Worm (Caenorhabditis elegans) whole organism, L4 larva: ENCODE data around the gene Y48A6B.7.

Source experiments
- R02D3.7 ChIP-seq: fragments of 150-350 bp; sonication (generic microtip); optimal IDR thresholded peaks from 3 replicates; lab custom pipeline; 2014; ENCODE audit warnings: missing biosample characterization, missing genetic modification characterization
- aha-1 ChIP-seq: fragments of 150-350 bp; peaks from one replicate; lab custom pipeline; 2014; ENCODE audit warnings: missing biosample characterization, missing genetic modification characterization
- ama-1 ChIP-seq: fragments of 150-350 bp; optimal IDR thresholded peaks from 2 replicates; lab custom pipeline; 2014; ENCODE audit warnings: inconsistent platforms, mixed read lengths
- attf-4 ChIP-seq: sonication (generic microtip); optimal IDR thresholded peaks from 3 replicates; lab custom pipeline; 2017; ENCODE audit warnings: missing biosample characterization, missing genetic modification characterization
- cey-2 ChIP-seq: sonication (generic microtip); optimal IDR thresholded peaks from 3 replicates; lab custom pipeline; 2017; ENCODE audit warnings: missing genetic modification characterization, mild to moderate bottlenecking, missing compliant biosample characterization, antibody characterized with exemption, borderline replicate concordance; ENCODE audit not compliant: insufficient read depth
- daf-12 ChIP-seq: fragments of 150-350 bp; optimal IDR thresholded peaks from 2 replicates; lab custom pipeline; 2014; ENCODE audit warnings: missing biosample characterization, missing genetic modification reagents, missing genetic modification characterization
- daf-16 ChIP-seq, 3 experiments: sonication (generic microtip); optimal IDR thresholded peaks; 2 replicates each; lab custom pipeline; 2016 to 2017; ENCODE audit warnings: missing genetic modification characterization in 3 of 3, missing genetic modification reagents in 3 of 3, mild to moderate bottlenecking in 2 of 3, missing compliant biosample characterization in 2 of 3, missing biosample characterization in 1 of 3, moderate library complexity in 1 of 3
- dmd-6 ChIP-seq: fragments of 200-800 bp; sonication (Bioruptor generic); IDR thresholded peaks from 2 replicates; pipeline ENCODE4 v1.3.6; 2022; ENCODE audit warnings: missing genetic modification reagents, missing genetic modification characterization, missing compliant biosample characterization
- dpl-1 ChIP-seq: fragments of 150-350 bp; optimal IDR thresholded peaks from 2 replicates; lab custom pipeline; 2014; ENCODE audit warnings: missing biosample characterization, missing genetic modification reagents, missing genetic modification characterization
- dve-1 ChIP-seq: sonication (generic microtip); optimal IDR thresholded peaks from 2 replicates; lab custom pipeline; 2017; ENCODE audit warnings: antibody characterized with exemption, mild to moderate bottlenecking, missing genetic modification characterization, missing compliant biosample characterization; ENCODE audit not compliant: insufficient read depth
- hif-1 ChIP-seq, 2 experiments: sonication (generic microtip); optimal IDR thresholded peaks; 2 replicates each; lab custom pipeline; 2016 to 2017; ENCODE audit warnings: missing compliant biosample characterization in 2 of 2, missing genetic modification characterization in 2 of 2, missing genetic modification reagents in 2 of 2, missing genotype in 2 of 2, mild to moderate bottlenecking in 1 of 2
- hlh-11 ChIP-seq: fragments of 200-800 bp; sonication (Bioruptor generic); optimal IDR thresholded peaks from 2 replicates; lab custom pipeline; 2018; ENCODE audit warnings: mild to moderate bottlenecking, missing genetic modification characterization, missing compliant biosample characterization
- hlh-30 ChIP-seq: sonication (generic microtip); optimal IDR thresholded peaks from 2 replicates; lab custom pipeline; 2017; ENCODE audit warnings: antibody characterized with exemption, mild to moderate bottlenecking, missing genetic modification characterization, missing compliant biosample characterization; ENCODE audit not compliant: insufficient read depth
- hmg-1.1 ChIP-seq: fragments of 200-800 bp; sonication (Bioruptor generic); IDR thresholded peaks from 2 replicates; pipeline ENCODE4 v1.3.6; 2022; ENCODE audit warnings: missing genetic modification reagents, missing genetic modification characterization, missing compliant biosample characterization
- lin-1 ChIP-seq: fragments of 200-800 bp; sonication (Bioruptor generic); IDR thresholded peaks from 2 replicates; pipeline ENCODE4 v1.3.6; 2022; ENCODE audit warnings: missing genetic modification reagents, missing genetic modification characterization, missing compliant biosample characterization
- lin-29 ChIP-seq: fragments of 200-800 bp; sonication (Bioruptor generic); IDR thresholded peaks from 2 replicates; pipeline ENCODE4 v1.3.6; 2022; ENCODE audit warnings: missing genetic modification reagents, missing genetic modification characterization, missing compliant biosample characterization
- lin-38 ChIP-seq: fragments of 200-800 bp; sonication (Bioruptor generic); IDR thresholded peaks from 2 replicates; pipeline ENCODE4 v1.3.6; 2022; ENCODE audit warnings: missing genetic modification reagents, missing genetic modification characterization, missing compliant biosample characterization
- lsy-2 ChIP-seq, 2 experiments: fragments of 150-350 bp in 1 of 2; sonication (generic microtip) in 1 of 2; optimal IDR thresholded peaks; 2 replicates each; lab custom pipeline; 2014 to 2017; ENCODE audit warnings: missing biosample characterization in 2 of 2, missing genetic modification characterization in 2 of 2
- madf-5 ChIP-seq, 2 experiments: fragments of 200-800 bp; sonication (Bioruptor generic); IDR thresholded peaks; 2 replicates each; pipeline ENCODE4 v1.3.6; 2022; ENCODE audit warnings: missing compliant biosample characterization in 2 of 2, missing genetic modification characterization in 2 of 2
- madf-9 ChIP-seq: fragments of 200-800 bp; sonication (Bioruptor generic); conservative IDR thresholded peaks from 2 replicates; pipeline ENCODE4 v1.3.6; 2022; ENCODE audit warnings: missing genetic modification reagents, missing genetic modification characterization, missing compliant biosample characterization
- mdl-1 ChIP-seq, 2 experiments: fragments of 150-350 bp in 1 of 2; sonication (generic microtip) in 1 of 2; optimal IDR thresholded peaks; 2 replicates each; lab custom pipeline; 2014 to 2017; ENCODE audit warnings: missing biosample characterization in 2 of 2, missing genetic modification characterization in 2 of 2
- mep-1 ChIP-seq: fragments of 150-350 bp; sonication (generic microtip); optimal IDR thresholded peaks from 3 replicates; lab custom pipeline; 2014; ENCODE audit warnings: missing biosample characterization, missing genetic modification characterization
- mxl-2 ChIP-seq: fragments of 200-800 bp; sonication (Bioruptor generic); conservative IDR thresholded peaks from 2 replicates; pipeline ENCODE4 v1.3.6; 2022; ENCODE audit warnings: missing genetic modification reagents, missing genetic modification characterization, missing compliant biosample characterization
- nhr-102 ChIP-seq: sonication (generic microtip); optimal IDR thresholded peaks from 2 replicates; lab custom pipeline; 2016; ENCODE audit warnings: mild to moderate bottlenecking, missing genetic modification characterization, moderate library complexity, missing compliant biosample characterization
- nhr-111 ChIP-seq: fragments of 200-800 bp; sonication (Bioruptor generic); optimal IDR thresholded peaks from 2 replicates; lab custom pipeline; 2018; ENCODE audit warnings: mild to moderate bottlenecking, missing genetic modification characterization, missing compliant biosample characterization
- nhr-28 ChIP-seq: fragments of 150-350 bp; optimal IDR thresholded peaks from 2 replicates; lab custom pipeline; 2014; ENCODE audit warnings: missing biosample characterization, missing genetic modification characterization
- nhr-41 ChIP-seq: fragments of 200-800 bp; sonication (Bioruptor generic); IDR thresholded peaks from 2 replicates; pipeline ENCODE4 v1.3.6; 2022; ENCODE audit warnings: missing genetic modification reagents, missing genetic modification characterization, missing compliant biosample characterization
- nhr-48 ChIP-seq: sonication (generic microtip); optimal IDR thresholded peaks from 2 replicates; lab custom pipeline; 2016; ENCODE audit warnings: mild to moderate bottlenecking, missing genetic modification characterization, missing compliant biosample characterization
- nhr-77 ChIP-seq: fragments of 150-350 bp; optimal IDR thresholded peaks from 2 replicates; lab custom pipeline; 2014; ENCODE audit warnings: missing biosample characterization, missing genetic modification characterization
- pha-4 ChIP-seq, 2 experiments: fragments of 150-350 bp in 1 of 2; fragments of 200-800 bp in 1 of 2; sonication (Bioruptor generic) in 1 of 2; IDR thresholded peaks in 1 of 2; optimal IDR thresholded peaks in 1 of 2; 2 replicates each; pipeline versions ENCODE4 v1.3.6 to Lab custom; 2014 to 2022; ENCODE audit warnings: missing genetic modification characterization in 2 of 2, missing genetic modification reagents in 2 of 2, missing biosample characterization in 1 of 2, missing compliant biosample characterization in 1 of 2
- php-3 ChIP-seq: fragments of 200-800 bp; sonication (Bioruptor generic); IDR thresholded peaks from 2 replicates; pipeline ENCODE4 v1.3.6; 2022; ENCODE audit warnings: missing genetic modification reagents, missing genetic modification characterization, missing compliant biosample characterization
- pqm-1 ChIP-seq: sonication (generic microtip); optimal IDR thresholded peaks from 2 replicates; lab custom pipeline; 2017; ENCODE audit warnings: missing biosample characterization, missing genetic modification characterization
- rbr-2 ChIP-seq: sonication (generic microtip); optimal IDR thresholded peaks from 2 replicates; lab custom pipeline; 2016; ENCODE audit warnings: missing genotype, missing genetic modification characterization, missing compliant biosample characterization
- saeg-2 ChIP-seq: fragments of 200-800 bp; sonication (Bioruptor generic); IDR thresholded peaks from 2 replicates; pipeline ENCODE4 v1.3.6; 2022; ENCODE audit warnings: missing genetic modification reagents, missing genetic modification characterization, missing compliant biosample characterization
- snpc-4 ChIP-seq: fragments of 150-350 bp; optimal IDR thresholded peaks from 2 replicates; lab custom pipeline; 2014; ENCODE audit warnings: missing biosample characterization, missing genetic modification characterization
- spr-1 ChIP-seq: sonication (generic microtip); optimal IDR thresholded peaks from 2 replicates; lab custom pipeline; 2016; ENCODE audit warnings: mild to moderate bottlenecking, missing genetic modification characterization, missing compliant biosample characterization
- spr-3 ChIP-seq: fragments of 200-800 bp; sonication (Bioruptor generic); optimal IDR thresholded peaks from 2 replicates; lab custom pipeline; 2018; ENCODE audit warnings: mild to moderate bottlenecking, missing genetic modification characterization, missing compliant biosample characterization
- tra-1 ChIP-seq: fragments of 200-800 bp; sonication (Bioruptor generic); IDR thresholded peaks from 2 replicates; pipeline ENCODE4 v1.3.6; 2022; ENCODE audit warnings: missing genetic modification reagents, missing genetic modification characterization, missing compliant biosample characterization
- zfp-3 ChIP-seq: fragments of 200-800 bp; sonication (Bioruptor generic); conservative IDR thresholded peaks from 2 replicates; pipeline ENCODE4 v1.3.6; 2022; ENCODE audit warnings: missing genetic modification reagents, missing genetic modification characterization, missing compliant biosample characterization
- ztf-7 ChIP-seq: fragments of 150-350 bp; optimal IDR thresholded peaks from 2 replicates; lab custom pipeline; 2014; ENCODE audit warnings: missing biosample characterization, missing genetic modification characterization

Gene Y48A6B.7

ce11 chrIII:11026516-11027048, at the start of gene Y48A6B.7:
Gene Y48A6B.7 (minus strand): TSS chrIII:11026566.
- TF ChIP-seq madf-9 (GFP tag; lab: Robert Waterston, UW) (no peak), dpl-1 (GFP tag; lab: Kevin White, UChicago) (no peak), hlh-11 (tag; lab: Kevin White, UChicago) (peak; percentile 95), zfp-3 (GFP tag; lab: Robert Waterston, UW) (no peak), php-3 (GFP tag; lab: Robert Waterston, UW) (peak; percentile 81), dmd-6 (peak; percentile 95), nhr-48 (tag; lab: Kevin White, UChicago) (peak; percentile 45), lin-38 (GFP tag; lab: Robert Waterston, UW) (peak; percentile 38; the same call in 1 of the 2 replicates), saeg-2 (GFP tag; lab: Robert Waterston, UW) (peak; percentile 36; the same call in 1 of the 2 replicates), spr-3 (no peak), mxl-2 (peak; percentile 65; the same call in 1 of the 2 replicates), daf-12 (tag; lab: Kevin White, UChicago) (no peak), nhr-28 (tag; lab: Kevin White, UChicago) (peak; percentile 74), hmg-1.1 (GFP tag; lab: Robert Waterston, UW) (no peak), pqm-1 (tag; lab: Kevin White, UChicago) (peak; percentile 90), hif-1 (tag; optimal IDR thresholded peaks at IDR 0.05; lab: Kevin White, UChicago) (no peak), cey-2 (tag; lab: Kevin White, UChicago) (no peak), aha-1 (tag; lab: Kevin White, UChicago) (peak; percentile 12), tra-1 (GFP tag; lab: Robert Waterston, UW) (peak; percentile 92), spr-1 (tag; lab: Kevin White, UChicago) (no peak), hlh-30 (peak; percentile 73), pha-4 (GFP tag; IDR thresholded peaks at IDR 0.05; lab: Robert Waterston, UW) (peak; percentile 50; the same call in 1 of the 2 replicates), pha-4 (tag; optimal IDR thresholded peaks at IDR 0.05; lab: Kevin White, UChicago) (no peak), lin-29 (GFP tag; lab: Robert Waterston, UW) (no peak), madf-5 (GFP tag; IDR thresholded peaks at IDR 0.05; lab: Robert Waterston, UW) (no peak), nhr-77 (peak; percentile 86), nhr-102 (tag; lab: Kevin White, UChicago) (peak; percentile 53), dve-1 (tag; lab: Kevin White, UChicago) (peak; percentile 99), lsy-2 (tag; optimal IDR thresholded peaks at IDR 0.05; lab: Kevin White, UChicago) (peak in 1 of 2 experiments; percentile 57), R02D3.7 (tag; lab: Kevin White, UChicago) (no peak), mep-1 (tag; lab: Kevin White, UChicago) (peak; percentile 56), mdl-1 (tag; optimal IDR thresholded peaks at IDR 0.05; lab: Kevin White, UChicago) (peak in 1 of 2 experiments; percentile 67), lin-1 (GFP tag; lab: Robert Waterston, UW) (peak; percentile 89), nhr-111 (GFP tag; lab: Kevin White, UChicago) (no peak), snpc-4 (no peak), daf-16 (GFP tag; optimal IDR thresholded peaks at IDR 0.05; lab: Kevin White, UChicago) (peak in 1 of 2 experiments; percentile 12), daf-16 (tag; optimal IDR thresholded peaks at IDR 0.05; lab: Kevin White, UChicago) (peak; percentile 83), nhr-41 (GFP tag; lab: Robert Waterston, UW) (peak; percentile 60; the same call in 1 of the 2 replicates), ztf-7 (tag; lab: Kevin White, UChicago) (no peak)

ce11 chrIII:11074214-11074613, 47.8 kb upstream of the Y48A6B.7 start, which contains the start of gene str-261:
Gene str-261 (plus strand): TSS chrIII:11074514.
- TF ChIP-seq rbr-2 (no peak), aha-1 (tag; lab: Kevin White, UChicago) (peak; percentile 16), attf-4 (no peak), ama-1 (lab: Kevin White, UChicago) (no peak), zfp-3 (GFP tag; lab: Robert Waterston, UW) (no peak)
- TF ChIP-seq, all 104 proteins: peak for 1
